Worm (Caenorhabditis elegans) whole organism, L1 larva: ENCODE measurements around the gene sru-6.

Source experiments
- ama-1 ChIP-seq: fragments of 150-350 bp; optimal IDR thresholded peaks from 2 replicates; lab custom pipeline; 2014
- elt-3 ChIP-seq, 6 experiments: fragments of 150-350 bp in 1 of 6; sonication (generic microtip); optimal IDR thresholded peaks; 2 replicates each; lab custom pipeline; 2017 to 2018; ENCODE audit warnings: missing biosample characterization in 6 of 6, missing genetic modification characterization in 6 of 6, inconsistent platforms in 1 of 6
- lin-35 ChIP-seq, 2 experiments: fragments of 150-350 bp; optimal IDR thresholded peaks; 2 replicates each; lab custom pipeline; 2014; ENCODE audit warnings: missing biosample characterization in 2 of 2, missing genetic modification characterization in 2 of 2, missing genetic modification reagents in 2 of 2
- lsy-2 ChIP-seq, 2 experiments: fragments of 150-350 bp; optimal IDR thresholded peaks; 2 replicates each; lab custom pipeline; 2014; ENCODE audit warnings: missing biosample characterization in 2 of 2, missing genetic modification characterization in 2 of 2
- nhr-237 ChIP-seq: fragments of 150-350 bp; optimal IDR thresholded peaks from 2 replicates; lab custom pipeline; 2014; ENCODE audit warnings: missing biosample characterization, missing genetic modification characterization
- nhr-28 ChIP-seq: fragments of 150-350 bp; optimal IDR thresholded peaks from 2 replicates; lab custom pipeline; 2014; ENCODE audit warnings: missing biosample characterization, missing genetic modification characterization
- pag-3 ChIP-seq: sonication (generic microtip); optimal IDR thresholded peaks from 2 replicates; lab custom pipeline; 2017; ENCODE audit warnings: missing genetic modification characterization, mild to moderate bottlenecking, missing compliant biosample characterization, antibody characterized with exemption, borderline replicate concordance; ENCODE audit not compliant: insufficient read depth
- tbx-2 ChIP-seq: sonication (generic microtip); optimal IDR thresholded peaks from 2 replicates; lab custom pipeline; 2016; ENCODE audit warnings: missing genetic modification characterization, missing compliant biosample characterization
- unc-86 ChIP-seq: sonication (generic microtip); optimal IDR thresholded peaks from 2 replicates; lab custom pipeline; 2016; ENCODE audit warnings: missing genetic modification characterization, missing compliant biosample characterization
- ztf-11 ChIP-seq, 2 experiments: sonication (generic microtip); optimal IDR thresholded peaks; 2 replicates each; lab custom pipeline; 2016 to 2017; ENCODE audit warnings: missing genetic modification characterization in 2 of 2, missing biosample characterization in 1 of 2, missing compliant biosample characterization in 1 of 2

ce11 chrIV:9534342-9534741, 43.9 kb downstream of the sru-6 start:
- TF ChIP-seq elt-3 (tag; optimal IDR thresholded peaks at IDR 0.05; lab: Kevin White, UChicago): peak in 2 of 6 experiments; percentile 57 to 82
- TF ChIP-seq tbx-2 (tag; lab: Kevin White, UChicago): peak; percentile 41
- no peak for TF ChIP-seq ztf-11 (tag; optimal IDR thresholded peaks at IDR 0.05; lab: Kevin White, UChicago)
- TF ChIP-seq lsy-2 (tag; optimal IDR thresholded peaks at IDR 0.05; lab: Kevin White, UChicago): peak; percentile 66 to 68
- no peak for TF ChIP-seq nhr-28 (tag; lab: Kevin White, UChicago)
- TF ChIP-seq pag-3 (tag; lab: Kevin White, UChicago): no peak
- TF ChIP-seq nhr-237 (tag; lab: Kevin White, UChicago): peak; percentile 53
- TF ChIP-seq unc-86 (tag; lab: Kevin White, UChicago): no peak
- peak; percentile 9 to 66 for TF ChIP-seq lin-35 (GFP tag; optimal IDR thresholded peaks at IDR 0.05; lab: Kevin White, UChicago)
- no peak for TF ChIP-seq ama-1 (lab: Kevin White, UChicago)
